Worm (Caenorhabditis elegans): ENCODE measurements around the gene exc-12.

exc-12 gene

DNA sequence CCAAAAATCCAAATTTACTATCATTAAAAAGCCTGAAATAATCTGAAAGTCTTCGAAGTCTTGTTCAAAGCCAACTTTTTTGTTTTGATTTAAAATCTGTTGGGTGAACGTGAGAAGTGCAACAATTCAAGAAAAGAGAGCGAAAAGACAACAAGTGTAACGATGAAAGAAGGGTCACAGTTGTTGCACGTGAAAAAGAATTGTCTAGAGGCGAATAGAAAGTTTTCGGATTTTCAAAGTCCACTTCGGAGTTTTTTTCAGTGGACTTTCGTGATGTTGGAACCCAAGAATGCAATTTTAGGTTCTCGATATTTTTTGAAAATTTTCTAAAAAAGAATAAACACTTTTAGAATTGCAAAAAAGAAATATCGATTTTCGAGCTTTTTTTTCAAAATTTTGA is 20.3 kb downstream of the exc-12 start:
- peak; percentile 68 for TF ChIP-seq hlh-30 (tag; optimal IDR thresholded peaks at IDR 0.05; ENCODE audit: insufficient read depth)
- TF ChIP-seq lsy-2 (tag; optimal IDR thresholded peaks at IDR 0.05), result peak in 1 of 2 experiments; percentile 24
- TF ChIP-seq mdt-29 (GFP tag; IDR thresholded peaks at IDR 0.05), result 0 out of 2 replicates have a peak, but pooled peaks have one; percentile 32
- no peak for TF ChIP-seq T26A8.4 (GFP tag; IDR thresholded peaks at IDR 0.05)
- TF ChIP-seq lir-3 (tag; optimal IDR thresholded peaks at IDR 0.05), result no peak
- TF ChIP-seq mxl-2 (GFP tag; conservative IDR thresholded peaks at IDR 0.05), result no peak
- peak in 1 of 2 experiments; percentile 93 for TF ChIP-seq hif-1 (tag; optimal IDR thresholded peaks at IDR 0.05)

DNA sequence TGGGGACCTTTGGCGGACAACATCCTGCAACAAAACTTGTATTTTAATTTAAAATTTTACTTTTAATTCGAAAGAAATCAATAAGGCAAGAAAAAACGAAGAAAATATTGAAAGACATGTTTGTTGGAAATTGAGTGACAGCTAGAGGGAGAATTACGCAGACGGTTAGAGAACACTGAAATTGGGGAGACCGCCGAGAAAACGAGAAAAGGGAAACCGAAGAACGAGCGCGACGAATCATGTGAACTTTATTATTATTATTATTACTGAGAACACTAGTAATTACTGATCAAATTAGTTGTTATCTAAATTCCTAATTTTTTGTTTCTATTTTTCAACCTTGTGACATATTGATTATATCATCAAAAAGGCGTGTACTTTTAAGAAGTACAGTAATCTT is 21.3 kb downstream of the exc-12 start, which contains the start of gene mmad-1:
TSS of gene mmad-1 (minus strand) at position 24 of the 400 bp plus-strand sequence.
- TF ChIP-seq sdz-12 (GFP tag; optimal IDR thresholded peaks at IDR 0.05) (no peak), zfp-2 (tag; optimal IDR thresholded peaks at IDR 0.05) (no peak), ama-1 (optimal IDR thresholded peaks at IDR 0.05) (peak; percentile 31), dmd-9 (GFP tag; IDR thresholded peaks at IDR 0.05) (no peak), tag-97 (GFP tag; IDR thresholded peaks at IDR 0.05) (no peak), nhr-76 (tag; optimal IDR thresholded peaks at IDR 0.05) (no peak), R02D3.7 (tag; optimal IDR thresholded peaks at IDR 0.05) (no peak), T26A8.4 (GFP tag; IDR thresholded peaks at IDR 0.05) (no peak), dmd-8 (GFP tag; IDR thresholded peaks at IDR 0.05) (no peak), unc-130 (GFP tag; optimal IDR thresholded peaks at IDR 0.05) (no peak), lim-7 (GFP tag; IDR thresholded peaks at IDR 0.05) (no peak), egl-27 (tag; optimal IDR thresholded peaks at IDR 0.05) (no peak), T20F7.1 (GFP tag; optimal IDR thresholded peaks at IDR 0.05) (no peak), hif-1 (tag; optimal IDR thresholded peaks at IDR 0.05) (peak in 1 of 2 experiments; percentile 76), php-3 (GFP tag; IDR thresholded peaks at IDR 0.05) (peak; percentile 63; the same call in 1 of the 2 replicates), rbr-2 (tag; optimal IDR thresholded peaks at IDR 0.05) (peak; percentile 35), saeg-2 (GFP tag; IDR thresholded peaks at IDR 0.05) (no peak), zip-11 (GFP tag; IDR thresholded peaks at IDR 0.05) (no peak), attf-4 (tag; optimal IDR thresholded peaks at IDR 0.05) (no peak), D1046.2 (GFP tag; IDR thresholded peaks at IDR 0.05) (no peak), ZK546.5 (tag; optimal IDR thresholded peaks at IDR 0.05) (no peak), nhr-10 (tag; optimal IDR thresholded peaks at IDR 0.05) (no peak), daf-12 (tag; optimal IDR thresholded peaks at IDR 0.05) (no peak), dpl-1 (GFP tag; optimal IDR thresholded peaks at IDR 0.05) (no peak), pqm-1 (tag; optimal IDR thresholded peaks at IDR 0.05) (no peak), hmg-1.1 (GFP tag; IDR thresholded peaks at IDR 0.05) (peak; percentile 54), nhr-111 (GFP tag; optimal IDR thresholded peaks at IDR 0.05) (no peak), lin-39 (tag; optimal IDR thresholded peaks at IDR 0.05) (no peak), madf-5 (GFP tag; IDR thresholded peaks at IDR 0.05) (no peak), daf-19 (GFP tag; conservative IDR thresholded peaks at IDR 0.05) (no peak), F44E2.7 (GFP tag; IDR thresholded peaks at IDR 0.05) (no peak), ceh-20 (GFP tag; IDR thresholded peaks at IDR 0.05) (0 out of 2 replicates have a peak, but pooled peaks have one; percentile 17), lir-3 (tag; optimal IDR thresholded peaks at IDR 0.05) (no peak), aly-2 (tag; optimal IDR thresholded peaks at IDR 0.05) (no peak), daf-16 (GFP tag; optimal IDR thresholded peaks at IDR 0.05) (peak in 1 of 2 experiments; percentile 16), daf-16 (tag; optimal IDR thresholded peaks at IDR 0.05) (peak; percentile 87), Y75B8A.6 (GFP tag; IDR thresholded peaks at IDR 0.05) (no peak), F10B5.3 (tag; optimal IDR thresholded peaks at IDR 0.05) (no peak), cey-2 (tag; optimal IDR thresholded peaks at IDR 0.05; ENCODE audit: borderline replicate concordance, insufficient read depth) (no peak), nhr-237 (tag; optimal IDR thresholded peaks at IDR 0.05) (no peak), ceh-62 (tag; optimal IDR thresholded peaks at IDR 0.05) (no peak), nhr-102 (tag; optimal IDR thresholded peaks at IDR 0.05) (peak; percentile 44), vab-7 (GFP tag; IDR thresholded peaks at IDR 0.05) (no peak), duxl-1 (tag; optimal IDR thresholded peaks at IDR 0.05; ENCODE audit: poor library complexity) (no peak), mep-1 (tag; optimal IDR thresholded peaks at IDR 0.05) (peak; percentile 47), lin-13 (GFP tag; optimal IDR thresholded peaks at IDR 0.05) (no peak)
